Worm (Caenorhabditis elegans) whole organism, early embryonic: ENCODE results near the gene phb-2.

Source experiments
- B0310.2 ChIP-seq: sonication (generic microtip); optimal IDR thresholded peaks from 2 replicates; lab custom pipeline; 2016; ENCODE audit warnings: mild to moderate bottlenecking, missing genetic modification characterization, missing compliant biosample characterization
- F13C5.2 ChIP-seq: sonication (generic microtip); optimal IDR thresholded peaks from 2 replicates; lab custom pipeline; 2017; ENCODE audit warnings: mild to moderate bottlenecking, missing genetic modification characterization, inconsistent platforms, missing compliant biosample characterization
- ama-1 ChIP-seq: fragments of 150-350 bp; optimal IDR thresholded peaks from 2 replicates; lab custom pipeline; 2014
- ceh-36 ChIP-seq: sonication (generic microtip); optimal IDR thresholded peaks from 2 replicates; lab custom pipeline; 2016; ENCODE audit warnings: missing genetic modification characterization, inconsistent platforms, missing compliant biosample characterization
- flt-1 ChIP-seq: fragments of 200-800 bp; sonication (Bioruptor generic); IDR thresholded peaks from 2 replicates; pipeline ENCODE4 v1.3.6; 2022; ENCODE audit warnings: missing genetic modification characterization, missing compliant biosample characterization
- hmbx-1 ChIP-seq: sonication (generic microtip); optimal IDR thresholded peaks from 2 replicates; lab custom pipeline; 2016; ENCODE audit warnings: mild to moderate bottlenecking, missing genetic modification characterization, missing compliant biosample characterization
- hmg-4 ChIP-seq: fragments of 200-800 bp; sonication (Bioruptor generic); optimal IDR thresholded peaks from 2 replicates; lab custom pipeline; 2018; ENCODE audit warnings: mild to moderate bottlenecking, missing genetic modification characterization, missing compliant biosample characterization
- hnd-1 ChIP-seq: sonication (generic microtip); optimal IDR thresholded peaks from 2 replicates; lab custom pipeline; 2016; ENCODE audit warnings: missing genetic modification characterization, missing compliant biosample characterization
- scrt-1 ChIP-seq: fragments of 200-800 bp; sonication (Bioruptor generic); IDR thresholded peaks from 2 replicates; pipeline ENCODE4 v1.3.6; 2022; ENCODE audit warnings: missing genetic modification characterization, missing compliant biosample characterization

- TF ChIP-seq hmbx-1: no peak
- TF ChIP-seq hnd-1: no peak
- TF ChIP-seq B0310.2: no peak
- no peak for TF ChIP-seq flt-1 (GFP tag; lab: Robert Waterston, UW)
- TF ChIP-seq ama-1: no peak
- TF ChIP-seq F13C5.2: no peak
- TF ChIP-seq hmg-4: no peak
- no peak for TF ChIP-seq ceh-36 (tag; lab: Kevin White, UChicago)
- TF ChIP-seq scrt-1 (GFP tag; lab: Robert Waterston, UW): no peak
These were observed 30.7 kb downstream of the phb-2 start for ce11 chrII:6281903-6282302.
